Worm (Caenorhabditis elegans): ENCODE measurements around the gene him-8.

DNA sequence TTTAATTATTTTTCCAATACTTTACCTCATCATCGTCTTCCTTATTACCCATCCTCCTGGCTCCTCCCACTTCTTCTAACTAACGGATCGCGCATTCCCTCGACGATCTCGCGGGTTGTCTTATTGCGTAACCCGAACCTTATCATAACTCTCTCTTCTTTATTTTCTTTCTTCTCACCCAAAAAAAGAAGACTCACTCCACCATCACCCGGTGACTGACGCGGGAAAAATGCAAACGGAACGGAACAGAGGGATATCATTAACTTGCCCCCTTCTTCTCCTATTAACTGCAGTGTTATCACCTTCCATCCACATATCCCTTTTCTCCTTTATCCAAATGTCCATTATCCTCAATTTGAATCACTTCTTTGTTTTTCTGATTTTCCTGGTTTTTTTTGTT is 8.4 kb downstream of the him-8 start:
- TF ChIP-seq elt-3 (tag; optimal IDR thresholded peaks at IDR 0.05) (no peak), unc-86 (tag; optimal IDR thresholded peaks at IDR 0.05) (no peak), aha-1 (tag; optimal IDR thresholded peaks at IDR 0.05) (no peak), lin-39 (tag; optimal IDR thresholded peaks at IDR 0.05) (no peak), ceh-82 (tag; optimal IDR thresholded peaks at IDR 0.05) (no peak), elt-2 (tag; optimal IDR thresholded peaks at IDR 0.05) (no peak), skn-1 (tag; optimal IDR thresholded peaks at IDR 0.05) (no peak)

All from whole organism, L1 larva.